Fruit fly (Drosophila melanogaster): Measurements from ENCODE around the gene CG6833.
A peak's percentile ranks its signal among the peaks of the same experiment; 100 is the strongest.

The CG6833 gene

DNA sequence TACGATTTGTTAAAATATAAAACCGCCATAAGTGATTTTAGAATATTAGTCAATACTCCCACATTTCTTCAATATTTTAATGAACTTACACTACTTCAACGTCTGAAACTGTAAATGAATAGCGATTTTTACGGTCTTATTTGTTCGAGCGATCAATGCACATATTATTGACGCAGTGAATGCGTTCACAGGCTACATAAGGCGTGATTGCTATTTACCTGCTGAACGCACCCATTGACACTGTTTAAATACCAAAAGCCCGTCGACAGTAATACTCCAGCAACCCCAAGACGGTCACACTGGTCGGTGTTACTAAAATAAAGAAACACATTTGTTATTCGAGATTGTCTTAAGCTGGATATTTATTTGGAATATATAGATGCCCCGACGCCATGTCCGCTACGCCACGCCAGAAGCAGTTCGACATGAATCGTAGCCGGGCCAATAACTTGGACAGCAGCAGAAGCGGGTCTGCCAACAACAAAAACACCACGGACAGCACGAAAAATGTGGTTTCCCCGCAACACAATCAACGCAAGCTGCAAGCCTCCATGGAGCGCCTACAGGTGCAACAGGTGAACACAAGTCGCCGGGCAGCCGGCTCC lies at the start of gene CG6833:
Gene CG6833 (plus strand): TSS at position 263 of the 605 bp plus-strand sequence.
- TF ChIP-seq Myc (optimal IDR thresholded peaks at IDR 0.05) (no peak), N (GFP tag; optimal IDR thresholded peaks at IDR 0.05) (no peak), sage (GFP tag; optimal IDR thresholded peaks at IDR 0.05) (no peak), Hr78 (GFP tag; optimal IDR thresholded peaks at IDR 0.05) (no peak), OdsH (GFP tag; optimal IDR thresholded peaks at IDR 0.05) (peak; percentile 22), Abd-B (GFP tag; optimal IDR thresholded peaks at IDR 0.05) (no peak), foxo (GFP tag; optimal IDR thresholded peaks at IDR 0.05) (peak in 1 of 2 experiments; percentile 71), GATAd (GFP tag; optimal IDR thresholded peaks at IDR 0.05) (peak; percentile 28), CG9705 (GFP tag; optimal IDR thresholded peaks at IDR 0.05) (peak; percentile 33), h (GFP tag; optimal IDR thresholded peaks at IDR 0.05) (peak; percentile 65), Mio (GFP tag; optimal IDR thresholded peaks at IDR 0.05) (no peak), sv (GFP tag; optimal IDR thresholded peaks at IDR 0.05) (peak; percentile 63), jim (GFP tag; optimal IDR thresholded peaks at IDR 0.05) (peak; percentile 9), Hr83 (GFP tag; optimal IDR thresholded peaks at IDR 0.05; ENCODE audit: poor library complexity, severe bottlenecking) (peak; percentile 79), usp (GFP tag; optimal IDR thresholded peaks at IDR 0.05) (no peak), br (GFP tag; optimal IDR thresholded peaks at IDR 0.05) (peak; percentile 50), rgr (GFP tag; optimal IDR thresholded peaks at IDR 0.05) (peak; percentile 65), CrebA (GFP tag; optimal IDR thresholded peaks at IDR 0.05; ENCODE audit: borderline replicate concordance) (no peak), brk (GFP tag; optimal IDR thresholded peaks at IDR 0.05) (no peak), ey (GFP tag; optimal IDR thresholded peaks at IDR 0.05) (peak; percentile 52), Hnf4 (GFP tag; optimal IDR thresholded peaks at IDR 0.05) (no peak), Jra (GFP tag; optimal IDR thresholded peaks at IDR 0.05) (no peak), Dif (GFP tag; optimal IDR thresholded peaks at IDR 0.05; ENCODE audit: partially characterized antibody) (no peak), Rel (GFP tag; optimal IDR thresholded peaks at IDR 0.05) (no peak), Rel (tag; optimal IDR thresholded peaks at IDR 0.05) (peak; percentile 99), Sp1 (GFP tag; optimal IDR thresholded peaks at IDR 0.05) (peak; percentile 29), woc (GFP tag; optimal IDR thresholded peaks at IDR 0.05) (peak; percentile 75), dmrt93B (GFP tag; optimal IDR thresholded peaks at IDR 0.05) (no peak), dsf (GFP tag; optimal IDR thresholded peaks at IDR 0.05; ENCODE audit: borderline replicate concordance) (no peak), HLH106 (tag; optimal IDR thresholded peaks at IDR 0.05) (peak; percentile 74), psq (GFP tag; optimal IDR thresholded peaks at IDR 0.05) (peak; percentile 34), dl (GFP tag; optimal IDR thresholded peaks at IDR 0.05; ENCODE audit: insufficient read depth in 1 of 2, partially characterized antibody in 2 of 2) (no peak), CG32264 (GFP tag; optimal IDR thresholded peaks at IDR 0.05) (no peak), lola (GFP tag; optimal IDR thresholded peaks at IDR 0.05) (no peak), fru (GFP tag; optimal IDR thresholded peaks at IDR 0.05) (peak; percentile 61), Vsx2 (GFP tag; optimal IDR thresholded peaks at IDR 0.05; ENCODE audit: partially characterized antibody) (no peak), tai (GFP tag; optimal IDR thresholded peaks at IDR 0.05) (no peak), pan (optimal IDR thresholded peaks at IDR 0.05) (no peak), Dfd (GFP tag; optimal IDR thresholded peaks at IDR 0.05) (no peak)

DNA sequence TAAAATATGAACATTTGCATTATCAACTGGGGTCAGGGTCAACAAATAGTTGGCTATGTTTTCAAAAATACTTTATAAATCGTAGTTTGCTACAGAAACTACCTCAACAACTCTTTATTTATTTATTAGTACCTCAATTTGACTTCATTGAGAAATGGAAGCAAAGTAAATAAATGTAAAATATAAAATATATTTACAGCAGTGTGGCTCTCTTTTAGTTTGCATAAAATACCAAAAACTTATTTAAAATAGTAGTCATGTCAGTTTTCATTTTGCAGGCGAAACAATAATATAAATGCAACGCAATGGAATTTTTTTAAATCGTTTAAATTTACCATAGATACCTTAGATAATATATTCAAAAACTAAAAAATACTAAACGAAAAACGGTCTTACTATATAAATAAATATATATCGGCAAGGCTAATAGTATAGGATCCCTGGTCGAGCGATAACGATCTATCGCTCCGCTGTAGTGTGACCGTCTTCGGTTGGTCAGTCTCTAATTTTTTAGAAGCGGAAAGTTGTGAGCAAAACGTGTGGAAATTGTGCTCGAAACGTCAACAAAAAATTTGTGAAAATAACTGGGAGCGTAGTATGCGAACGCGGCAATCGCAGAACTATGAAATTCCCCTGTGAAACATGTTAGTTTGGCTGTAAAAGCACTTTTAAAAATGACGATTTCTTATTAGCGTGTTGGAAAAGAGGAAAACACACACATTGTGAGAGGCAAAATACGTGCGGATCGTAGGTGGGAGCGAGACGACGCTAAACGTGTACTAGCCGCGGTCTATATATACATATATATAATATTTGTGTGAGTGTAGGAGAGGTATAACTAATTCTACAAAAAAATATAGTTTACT lies 49.1 kb upstream of the CG6833 start, which contains the start of the genes Nprl3 and upSET:
Gene Nprl3 (minus strand): TSS at position 223 of the 866 bp plus-strand sequence.
Gene upSET (plus strand): TSS at position 470 of the 866 bp plus-strand sequence.
- TF ChIP-seq dsf (GFP tag; optimal IDR thresholded peaks at IDR 0.05; ENCODE audit: borderline replicate concordance) (peak; percentile 32), Jra (GFP tag; optimal IDR thresholded peaks at IDR 0.05) (no peak), dmrt93B (GFP tag; optimal IDR thresholded peaks at IDR 0.05) (no peak), Rel (GFP tag; optimal IDR thresholded peaks at IDR 0.05) (no peak), Rel (tag; optimal IDR thresholded peaks at IDR 0.05) (peak; percentile 89), rgr (GFP tag; optimal IDR thresholded peaks at IDR 0.05) (peak; percentile 17), CrebA (GFP tag; optimal IDR thresholded peaks at IDR 0.05; ENCODE audit: borderline replicate concordance) (no peak), woc (GFP tag; optimal IDR thresholded peaks at IDR 0.05) (peak; percentile 23), sv (GFP tag; optimal IDR thresholded peaks at IDR 0.05) (peak; percentile 44), HLH106 (tag; optimal IDR thresholded peaks at IDR 0.05) (peak; percentile 14), usp (GFP tag; optimal IDR thresholded peaks at IDR 0.05) (no peak), br (GFP tag; optimal IDR thresholded peaks at IDR 0.05) (no peak), ey (GFP tag; optimal IDR thresholded peaks at IDR 0.05) (no peak), GATAd (GFP tag; optimal IDR thresholded peaks at IDR 0.05) (no peak), Sp1 (GFP tag; optimal IDR thresholded peaks at IDR 0.05) (peak; percentile 14), brk (GFP tag; optimal IDR thresholded peaks at IDR 0.05) (peak; percentile 38), N (GFP tag; optimal IDR thresholded peaks at IDR 0.05) (no peak)

Measured in whole organism, wandering third instar larva.